Fruit fly (Drosophila melanogaster) whole organism, wandering third instar larva: ENCODE results near the gene CG15544.
A peak's percentile ranks its signal among the peaks of the same experiment; 100 is the strongest.

Experiments used
- Abd-B ChIP-seq: fragments of >200 bp; optimal IDR thresholded peaks from 2 replicates; lab custom pipeline; 2017; ENCODE audit warnings: missing biosample characterization, missing genetic modification characterization
- CG32264 ChIP-seq: fragments of 200-800 bp; sonication (Bioruptor generic); optimal IDR thresholded peaks from 2 replicates; lab custom pipeline; 2016; ENCODE audit warnings: missing biosample characterization, missing genetic modification characterization
- CrebA ChIP-seq: fragments of 200-800 bp; sonication (Bioruptor generic); optimal IDR thresholded peaks from 2 replicates; lab custom pipeline; 2016; ENCODE audit warnings: missing biosample characterization, mild to moderate bottlenecking, missing genetic modification characterization, borderline replicate concordance
- Dif ChIP-seq: fragments of 200-275, 200-300 bp; sonication (Bioruptor generic); optimal IDR thresholded peaks from 2 replicates; lab custom pipeline; 2018; ENCODE audit warnings: missing biosample characterization, missing genetic modification characterization; ENCODE audit not compliant: partially characterized antibody
- GATAd ChIP-seq: sonication (Bioruptor generic); optimal IDR thresholded peaks from 2 replicates; lab custom pipeline; 2016; ENCODE audit warnings: missing biosample characterization, missing genetic modification characterization
- HLH106 ChIP-seq: fragments of 200-800 bp; optimal IDR thresholded peaks from 3 replicates; lab custom pipeline; 2019; ENCODE audit warnings: missing biosample characterization, mild to moderate bottlenecking, missing genetic modification characterization, moderate library complexity
- Hnf4 ChIP-seq: fragments of 200-800 bp; sonication (Bioruptor generic); optimal IDR thresholded peaks from 2 replicates; lab custom pipeline; 2016; ENCODE audit warnings: missing biosample characterization, mild to moderate bottlenecking, missing genetic modification characterization
- Jra ChIP-seq: sonication (Bioruptor generic); optimal IDR thresholded peaks from 2 replicates; lab custom pipeline; 2016; ENCODE audit warnings: missing biosample characterization, missing genetic modification characterization
- Myc ChIP-seq: fragments of >200 bp; optimal IDR thresholded peaks from 2 replicates; lab custom pipeline; 2017
- Rel ChIP-seq, 2 experiments: fragments of 200-800 bp; sonication (Bioruptor generic) in 1 of 2; optimal IDR thresholded peaks; 2 replicates in 1 of 2; 3 replicates in 1 of 2; lab custom pipeline; 2016 to 2019; ENCODE audit warnings: mild to moderate bottlenecking in 2 of 2, missing biosample characterization in 2 of 2, missing genetic modification characterization in 2 of 2, moderate library complexity in 1 of 2
- Sp1 ChIP-seq: fragments of 200-800 bp; sonication (Bioruptor generic); optimal IDR thresholded peaks from 3 replicates; lab custom pipeline; 2019; ENCODE audit warnings: missing biosample characterization, mild to moderate bottlenecking, missing genetic modification characterization, moderate library complexity
- Vsx2 ChIP-seq: fragments of 200-300, 225-300 bp; sonication (Bioruptor generic); optimal IDR thresholded peaks from 2 replicates; lab custom pipeline; 2018; ENCODE audit warnings: missing biosample characterization, missing genetic modification characterization; ENCODE audit not compliant: partially characterized antibody
- br ChIP-seq: fragments of 200-800 bp; sonication (Bioruptor generic); optimal IDR thresholded peaks from 2 replicates; lab custom pipeline; 2016; ENCODE audit warnings: missing biosample characterization, missing genetic modification characterization
- dl ChIP-seq, 2 experiments: fragments of 175-275, 200-275 bp in 1 of 2; fragments of 200-275 bp in 1 of 2; sonication (Bioruptor generic); optimal IDR thresholded peaks; lab custom pipeline; 2018; ENCODE audit warnings: mild to moderate bottlenecking in 2 of 2, missing biosample characterization in 2 of 2, missing genetic modification characterization in 2 of 2, moderate library complexity in 2 of 2; ENCODE audit not compliant: partially characterized antibody in 2 of 2, insufficient read depth in 1 of 2
- ey ChIP-seq: fragments of 200-800 bp; sonication (Bioruptor generic); optimal IDR thresholded peaks from 2 replicates; lab custom pipeline; 2016; ENCODE audit warnings: missing biosample characterization, missing genetic modification characterization
- fru ChIP-seq: fragments of 200-800 bp; sonication (Bioruptor generic); optimal IDR thresholded peaks from 3 replicates; lab custom pipeline; 2016; ENCODE audit warnings: missing biosample characterization, mild to moderate bottlenecking, missing genetic modification characterization
- h ChIP-seq: fragments of 200-800 bp; sonication (Bioruptor generic); optimal IDR thresholded peaks from 3 replicates; lab custom pipeline; 2016; ENCODE audit warnings: missing biosample characterization, mild to moderate bottlenecking, missing genetic modification characterization
- lola ChIP-seq: fragments of >200 bp; optimal IDR thresholded peaks from 2 replicates; lab custom pipeline; 2017; ENCODE audit warnings: missing biosample characterization, missing genetic modification characterization
- pan ChIP-seq: fragments of >200 bp; optimal IDR thresholded peaks from 2 replicates; lab custom pipeline; 2017
- psq ChIP-seq: fragments of 200-800 bp; sonication (Bioruptor generic); optimal IDR thresholded peaks from 3 replicates; lab custom pipeline; 2017; ENCODE audit warnings: missing biosample characterization, mild to moderate bottlenecking, missing genetic modification characterization, moderate library complexity
- rgr ChIP-seq: fragments of 200-800 bp; sonication (Bioruptor generic); optimal IDR thresholded peaks from 3 replicates; lab custom pipeline; 2016; ENCODE audit warnings: missing biosample characterization, mild to moderate bottlenecking, missing genetic modification characterization
- sage ChIP-seq: fragments of 200-800 bp; sonication (Bioruptor generic); optimal IDR thresholded peaks from 2 replicates; lab custom pipeline; 2016; ENCODE audit warnings: missing biosample characterization, mild to moderate bottlenecking, missing genetic modification characterization
- tai ChIP-seq: sonication (Bioruptor generic); optimal IDR thresholded peaks from 2 replicates; lab custom pipeline; 2016; ENCODE audit warnings: missing biosample characterization, missing genetic modification characterization
- woc ChIP-seq: sonication (Bioruptor generic); optimal IDR thresholded peaks from 2 replicates; lab custom pipeline; 2016; ENCODE audit warnings: missing biosample characterization, mild to moderate bottlenecking, missing genetic modification characterization

The CG15544 gene

DNA sequence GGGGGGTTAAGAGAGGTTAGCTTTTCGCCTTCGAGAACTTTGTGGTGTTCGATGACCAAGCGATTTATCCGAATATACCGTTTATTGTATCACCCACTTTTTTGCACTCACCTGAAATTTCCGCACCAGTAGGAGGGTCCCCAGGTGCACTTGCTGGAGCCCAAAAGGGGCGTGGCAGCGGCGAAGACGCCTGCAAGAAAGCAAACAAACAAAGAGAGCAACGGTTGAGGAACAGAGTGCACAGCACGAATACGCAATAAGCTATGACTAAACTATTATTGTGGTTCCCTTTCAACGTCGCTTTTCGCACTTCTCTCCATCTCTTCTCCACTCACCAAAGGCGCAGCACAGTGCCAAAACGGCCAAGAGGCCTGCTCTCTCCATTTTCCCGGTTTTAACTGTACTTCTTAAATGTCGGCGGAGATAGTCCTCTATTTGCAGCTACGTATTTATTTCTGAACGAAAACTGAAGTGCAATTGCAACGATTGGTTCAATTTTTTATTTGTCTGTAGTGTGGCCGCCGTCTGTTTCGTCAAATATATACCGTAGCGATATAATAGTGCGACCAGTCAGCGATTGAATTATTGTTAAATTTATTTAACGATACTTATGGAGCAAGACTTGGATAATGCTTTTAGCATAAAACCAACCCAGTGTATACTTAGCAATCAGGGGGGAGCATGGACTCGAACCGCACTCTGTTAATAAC is 61.1 kb downstream of the CG15544 start, which contains the start of gene Sap-r:
Gene Sap-r (minus strand): TSS at position 513 of the 710 bp plus-strand sequence.
- TF ChIP-seq Hnf4 (GFP tag; lab: Kevin White, UChicago) (no peak), tai (GFP tag; lab: Kevin White, UChicago) (peak; percentile 22), woc (GFP tag; lab: Kevin White, UChicago) (no peak), CG32264 (peak; percentile 14), sage (GFP tag; lab: Kevin White, UChicago) (no peak), fru (no peak), Dif (GFP tag; lab: Kevin White, UChicago) (peak; percentile 44), Vsx2 (GFP tag; lab: Kevin White, UChicago) (no peak), Jra (GFP tag; lab: Kevin White, UChicago) (peak; percentile 12), pan (no peak), psq (peak; percentile 60), br (GFP tag; lab: Kevin White, UChicago) (peak; percentile 38), h (GFP tag; lab: Kevin White, UChicago) (peak; percentile 43), HLH106 (tag; lab: Kevin White, UChicago) (peak; percentile 12), CrebA (GFP tag; lab: Kevin White, UChicago) (no peak), Rel (GFP tag; optimal IDR thresholded peaks at IDR 0.05; lab: Kevin White, UChicago) (no peak), Rel (tag; optimal IDR thresholded peaks at IDR 0.05; lab: Kevin White, UChicago) (peak; percentile 66), Sp1 (peak; percentile 57), Myc (peak; percentile 27), lola (GFP tag; lab: Kevin White, UChicago) (no peak), ey (GFP tag; lab: Kevin White, UChicago) (no peak)

DNA sequence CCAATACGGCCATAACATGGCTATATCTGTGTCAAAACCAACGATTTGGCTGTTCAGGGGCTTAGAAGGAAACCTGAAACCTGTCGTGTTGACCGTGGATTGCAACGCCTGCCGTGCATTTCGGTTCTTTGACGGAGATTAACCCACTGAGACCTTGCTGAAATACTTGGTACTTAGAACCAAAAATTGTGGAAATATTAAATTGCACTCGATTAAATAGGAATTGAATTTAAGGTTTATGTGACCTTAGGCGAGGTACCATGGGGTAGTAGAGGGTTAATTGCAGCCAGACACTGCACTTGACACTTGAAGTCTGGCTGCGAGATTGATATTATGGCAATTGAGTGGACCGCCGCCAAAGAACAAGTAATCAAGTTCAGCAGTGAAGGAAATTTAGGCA is 62.4 kb downstream of the CG15544 start:
- TF ChIP-seq Sp1 (no peak), Rel (GFP tag; optimal IDR thresholded peaks at IDR 0.05; lab: Kevin White, UChicago) (no peak), Rel (tag; optimal IDR thresholded peaks at IDR 0.05; lab: Kevin White, UChicago) (no peak), dl (GFP tag; optimal IDR thresholded peaks at IDR 0.05; lab: Kevin White, UChicago; ENCODE audit: insufficient read depth in 1 of 2, partially characterized antibody in 2 of 2) (no peak), Abd-B (GFP tag; lab: Kevin White, UChicago) (no peak), sage (GFP tag; lab: Kevin White, UChicago) (no peak), Myc (no peak), rgr (peak; percentile 23), GATAd (GFP tag; lab: Kevin White, UChicago) (no peak)
